Fruit fly (Drosophila melanogaster): ENCODE results near the gene CG14543.

Gene CG14543

dm6 chr3R:26059195-26059594, 2.8 kb downstream of the CG14543 start, which contains the start of the genes RpL34a and Trmt61 (continued):
- TF ChIP-seq Drgx (GFP tag; IDR thresholded peaks at IDR 0.05): no peak; the same call in 1 of the 2 replicates
- peak; percentile 82 for TF ChIP-seq ci (GFP tag; IDR thresholded peaks at IDR 0.05)
- TF ChIP-seq h (optimal IDR thresholded peaks at IDR 0.05): no peak
- no peak for TF ChIP-seq Gsc (GFP tag; IDR thresholded peaks at IDR 0.05)
- peak; percentile 57 for TF ChIP-seq CG17612 (GFP tag; IDR thresholded peaks at IDR 0.05)
- no peak for TF ChIP-seq sd (tag; optimal IDR thresholded peaks at IDR 0.05)
- TF ChIP-seq dysf (GFP tag; IDR thresholded peaks at IDR 0.05): peak; percentile 91
- peak; percentile 93 for TF ChIP-seq Vsx1 (GFP tag; optimal IDR thresholded peaks at IDR 0.05)
- peak; percentile 92 for TF ChIP-seq B-H2 (GFP tag; optimal IDR thresholded peaks at IDR 0.05)
- peak; percentile 76 for TF ChIP-seq CG11398 (GFP tag; optimal IDR thresholded peaks at IDR 0.05)
- TF ChIP-seq CG12769 (tag; optimal IDR thresholded peaks at IDR 0.05): no peak
- TF ChIP-seq Jarid2 (GFP tag; optimal IDR thresholded peaks at IDR 0.05): peak; percentile 81
- TF ChIP-seq CG11456 (GFP tag; IDR thresholded peaks at IDR 0.05): peak; percentile 61; the same call in 1 of the 3 replicates
- no peak for TF ChIP-seq pita (GFP tag; optimal IDR thresholded peaks at IDR 0.05)
- TF ChIP-seq sima (GFP tag; optimal IDR thresholded peaks at IDR 0.05): peak; percentile 46
- TF ChIP-seq ttk (GFP tag; IDR thresholded peaks at IDR 0.05): peak; percentile 59; the same call in 1 of the 2 replicates
- TF ChIP-seq crp (GFP tag; optimal IDR thresholded peaks at IDR 0.05): peak in 1 of 2 experiments; percentile 64
- no peak for TF ChIP-seq CG4404 (GFP tag; IDR thresholded peaks at IDR 0.05)
- TF ChIP-seq BEAF-32 (GFP tag; optimal IDR thresholded peaks at IDR 0.05): peak; percentile 94
- TF ChIP-seq grn (GFP tag; optimal IDR thresholded peaks at IDR 0.05): peak; percentile 54
- peak; percentile 98 for TF ChIP-seq sens (GFP tag)
- peak; percentile 83 for TF ChIP-seq CG32532 (GFP tag; IDR thresholded peaks at IDR 0.05)
- peak; percentile 95 for TF ChIP-seq CG13296 (GFP tag; optimal IDR thresholded peaks at IDR 0.05)
- peak; percentile 96 for TF ChIP-seq CG6765 (GFP tag; optimal IDR thresholded peaks at IDR 0.05)
- TF ChIP-seq zen2 (GFP tag; IDR thresholded peaks at IDR 0.05; ENCODE audit: partially characterized antibody): peak; percentile 54; the same call in 1 of the 3 replicates
- TF ChIP-seq CG3838 (GFP tag; optimal IDR thresholded peaks at IDR 0.05): no peak
- peak; percentile 57; the same call in 2 of the 3 replicates for TF ChIP-seq CG7963 (GFP tag; IDR thresholded peaks at IDR 0.05; ENCODE audit: partially characterized antibody)
- TF ChIP-seq CG18599 (GFP tag; optimal IDR thresholded peaks at IDR 0.05): peak; percentile 88
- TF ChIP-seq ewg (GFP tag; optimal IDR thresholded peaks at IDR 0.05): peak; percentile 77
- peak; percentile 90 for TF ChIP-seq NfI (GFP tag; optimal IDR thresholded peaks at IDR 0.05)
- TF ChIP-seq NK7.1 (GFP tag; optimal IDR thresholded peaks at IDR 0.05): peak; percentile 77
- TF ChIP-seq CG13287 (GFP tag; IDR thresholded peaks at IDR 0.05; ENCODE audit: partially characterized antibody): peak; percentile 95
- peak; percentile 53 for TF ChIP-seq Sry-β (GFP tag; optimal IDR thresholded peaks at IDR 0.05)
- peak; percentile 86 for TF ChIP-seq sob (GFP tag; IDR thresholded peaks at IDR 0.05)
- TF ChIP-seq abd-A (tag; optimal IDR thresholded peaks at IDR 0.05): no peak
- peak; percentile 90 for TF ChIP-seq CG15601 (tag; optimal IDR thresholded peaks at IDR 0.05)
- peak; percentile 73 for TF ChIP-seq shn (GFP tag; optimal IDR thresholded peaks at IDR 0.05)
- peak; percentile 75 for TF ChIP-seq vfl (GFP tag; optimal IDR thresholded peaks at IDR 0.05)
- TF ChIP-seq CG15479 (GFP tag; optimal IDR thresholded peaks at IDR 0.05): peak; percentile 24
- peak; percentile 89 for TF ChIP-seq BtbVII (GFP tag; optimal IDR thresholded peaks at IDR 0.05)
- TF ChIP-seq salm (tag; optimal IDR thresholded peaks at IDR 0.05): peak; percentile 84
- TF ChIP-seq Fer2 (tag; optimal IDR thresholded peaks at IDR 0.05): peak; percentile 90
- TF ChIP-seq gt (GFP tag; IDR thresholded peaks at IDR 0.05): no peak
- TF ChIP-seq sc (optimal IDR thresholded peaks at IDR 0.05): no peak
- peak; percentile 87 for TF ChIP-seq sc (GFP tag; optimal IDR thresholded peaks at IDR 0.05)
- peak; percentile 67 for TF ChIP-seq pfk (GFP tag; optimal IDR thresholded peaks at IDR 0.05)
- no peak for TF ChIP-seq gcm2 (GFP tag; optimal IDR thresholded peaks at IDR 0.05)
- peak; percentile 70 for TF ChIP-seq Mad (GFP tag; optimal IDR thresholded peaks at IDR 0.05)
- TF ChIP-seq CG4328 (GFP tag; optimal IDR thresholded peaks at IDR 0.05): peak; percentile 94
- TF ChIP-seq bab2 (GFP tag; optimal IDR thresholded peaks at IDR 0.05): peak; percentile 65
- TF ChIP-seq ERR (GFP tag; optimal IDR thresholded peaks at IDR 0.05): peak; percentile 27
